Fruit fly (Drosophila melanogaster) whole organism, wandering third instar larva: ENCODE measurements around the gene CG46427.
A peak's percentile ranks its signal among the peaks of the same experiment; 100 is the strongest.

Experiments used
- Abd-B ChIP-seq: fragments of >200 bp; optimal IDR thresholded peaks from 2 replicates; lab custom pipeline; 2017; ENCODE audit warnings: missing biosample characterization, missing genetic modification characterization
- CG32264 ChIP-seq: fragments of 200-800 bp; sonication (Bioruptor generic); optimal IDR thresholded peaks from 2 replicates; lab custom pipeline; 2016; ENCODE audit warnings: missing biosample characterization, missing genetic modification characterization
- CG9705 ChIP-seq: fragments of 200-800 bp; sonication (Bioruptor generic); optimal IDR thresholded peaks from 2 replicates; lab custom pipeline; 2018; ENCODE audit warnings: missing biosample characterization, mild to moderate bottlenecking, missing genetic modification characterization
- CrebA ChIP-seq: fragments of 200-800 bp; sonication (Bioruptor generic); optimal IDR thresholded peaks from 2 replicates; lab custom pipeline; 2016; ENCODE audit warnings: missing biosample characterization, mild to moderate bottlenecking, missing genetic modification characterization, borderline replicate concordance
- Dfd ChIP-seq: fragments of >200 bp; optimal IDR thresholded peaks from 2 replicates; lab custom pipeline; 2017; ENCODE audit warnings: missing biosample characterization, missing genetic modification characterization
- Dif ChIP-seq: fragments of 200-275, 200-300 bp; sonication (Bioruptor generic); optimal IDR thresholded peaks from 2 replicates; lab custom pipeline; 2018; ENCODE audit warnings: missing biosample characterization, missing genetic modification characterization; ENCODE audit not compliant: partially characterized antibody
- GATAd ChIP-seq: sonication (Bioruptor generic); optimal IDR thresholded peaks from 2 replicates; lab custom pipeline; 2016; ENCODE audit warnings: missing biosample characterization, missing genetic modification characterization
- HLH106 ChIP-seq: fragments of 200-800 bp; optimal IDR thresholded peaks from 3 replicates; lab custom pipeline; 2019; ENCODE audit warnings: missing biosample characterization, mild to moderate bottlenecking, missing genetic modification characterization, moderate library complexity
- Hnf4 ChIP-seq: fragments of 200-800 bp; sonication (Bioruptor generic); optimal IDR thresholded peaks from 2 replicates; lab custom pipeline; 2016; ENCODE audit warnings: missing biosample characterization, mild to moderate bottlenecking, missing genetic modification characterization
- Hr78 ChIP-seq: fragments of >200 bp; optimal IDR thresholded peaks from 2 replicates; lab custom pipeline; 2017; ENCODE audit warnings: missing biosample characterization, missing genetic modification characterization
- Hr83 ChIP-seq: fragments of 200-300 bp; sonication (Bioruptor generic); optimal IDR thresholded peaks from 2 replicates; lab custom pipeline; 2016; ENCODE audit warnings: missing biosample characterization, mild to moderate bottlenecking, missing genetic modification characterization, moderate library complexity; ENCODE audit not compliant: poor library complexity, severe bottlenecking
- Jra ChIP-seq: sonication (Bioruptor generic); optimal IDR thresholded peaks from 2 replicates; lab custom pipeline; 2016; ENCODE audit warnings: missing biosample characterization, missing genetic modification characterization
- Mio ChIP-seq: sonication (Bioruptor generic); optimal IDR thresholded peaks from 2 replicates; lab custom pipeline; 2016; ENCODE audit warnings: missing biosample characterization, missing genetic modification characterization
- Myc ChIP-seq: fragments of >200 bp; optimal IDR thresholded peaks from 2 replicates; lab custom pipeline; 2017
- N ChIP-seq: fragments of >200 bp; optimal IDR thresholded peaks from 2 replicates; lab custom pipeline; 2018; ENCODE audit warnings: missing biosample characterization, missing external identifiers, missing genetic modification characterization
- OdsH ChIP-seq: fragments of 200-800 bp; sonication (Bioruptor generic); optimal IDR thresholded peaks from 2 replicates; lab custom pipeline; 2016; ENCODE audit warnings: missing biosample characterization, mild to moderate bottlenecking, missing genetic modification characterization
- Rel ChIP-seq, 2 experiments: fragments of 200-800 bp; sonication (Bioruptor generic) in 1 of 2; optimal IDR thresholded peaks; 2 replicates in 1 of 2; 3 replicates in 1 of 2; lab custom pipeline; 2016 to 2019; ENCODE audit warnings: mild to moderate bottlenecking in 2 of 2, missing biosample characterization in 2 of 2, missing genetic modification characterization in 2 of 2, moderate library complexity in 1 of 2
- Sp1 ChIP-seq: fragments of 200-800 bp; sonication (Bioruptor generic); optimal IDR thresholded peaks from 3 replicates; lab custom pipeline; 2019; ENCODE audit warnings: missing biosample characterization, mild to moderate bottlenecking, missing genetic modification characterization, moderate library complexity
- Vsx2 ChIP-seq: fragments of 200-300, 225-300 bp; sonication (Bioruptor generic); optimal IDR thresholded peaks from 2 replicates; lab custom pipeline; 2018; ENCODE audit warnings: missing biosample characterization, missing genetic modification characterization; ENCODE audit not compliant: partially characterized antibody
- br ChIP-seq: fragments of 200-800 bp; sonication (Bioruptor generic); optimal IDR thresholded peaks from 2 replicates; lab custom pipeline; 2016; ENCODE audit warnings: missing biosample characterization, missing genetic modification characterization
- brk ChIP-seq: fragments of 200-800 bp; sonication (Bioruptor generic); optimal IDR thresholded peaks from 2 replicates; lab custom pipeline; 2016; ENCODE audit warnings: missing biosample characterization, mild to moderate bottlenecking, missing genetic modification characterization
- dl ChIP-seq, 2 experiments: fragments of 175-275, 200-275 bp in 1 of 2; fragments of 200-275 bp in 1 of 2; sonication (Bioruptor generic); optimal IDR thresholded peaks; lab custom pipeline; 2018; ENCODE audit warnings: mild to moderate bottlenecking in 2 of 2, missing biosample characterization in 2 of 2, missing genetic modification characterization in 2 of 2, moderate library complexity in 2 of 2; ENCODE audit not compliant: partially characterized antibody in 2 of 2, insufficient read depth in 1 of 2
- dmrt93B ChIP-seq: fragments of 200-800 bp; sonication (Bioruptor generic); optimal IDR thresholded peaks from 2 replicates; lab custom pipeline; 2018; ENCODE audit warnings: missing biosample characterization, mild to moderate bottlenecking, missing genetic modification characterization
- dsf ChIP-seq: sonication (Bioruptor generic); optimal IDR thresholded peaks from 2 replicates; lab custom pipeline; 2016; ENCODE audit warnings: missing biosample characterization, missing genetic modification characterization, borderline replicate concordance
- ey ChIP-seq: fragments of 200-800 bp; sonication (Bioruptor generic); optimal IDR thresholded peaks from 2 replicates; lab custom pipeline; 2016; ENCODE audit warnings: missing biosample characterization, missing genetic modification characterization
- foxo ChIP-seq, 2 experiments: fragments of 200-800 bp; sonication (Bioruptor generic); optimal IDR thresholded peaks; 2 replicates in 1 of 2; 3 replicates in 1 of 2; lab custom pipeline; 2016 to 2017; ENCODE audit warnings: missing biosample characterization in 2 of 2, missing genetic modification characterization in 2 of 2
- fru ChIP-seq: fragments of 200-800 bp; sonication (Bioruptor generic); optimal IDR thresholded peaks from 3 replicates; lab custom pipeline; 2016; ENCODE audit warnings: missing biosample characterization, mild to moderate bottlenecking, missing genetic modification characterization
- h ChIP-seq: fragments of 200-800 bp; sonication (Bioruptor generic); optimal IDR thresholded peaks from 3 replicates; lab custom pipeline; 2016; ENCODE audit warnings: missing biosample characterization, mild to moderate bottlenecking, missing genetic modification characterization
- jim ChIP-seq: fragments of 175-275, 200-325 bp; sonication (Bioruptor generic); optimal IDR thresholded peaks from 2 replicates; lab custom pipeline; 2016; ENCODE audit warnings: missing biosample characterization, mild to moderate bottlenecking, missing genetic modification characterization
- lola ChIP-seq: fragments of >200 bp; optimal IDR thresholded peaks from 2 replicates; lab custom pipeline; 2017; ENCODE audit warnings: missing biosample characterization, missing genetic modification characterization
- pan ChIP-seq: fragments of >200 bp; optimal IDR thresholded peaks from 2 replicates; lab custom pipeline; 2017
- psq ChIP-seq: fragments of 200-800 bp; sonication (Bioruptor generic); optimal IDR thresholded peaks from 3 replicates; lab custom pipeline; 2017; ENCODE audit warnings: missing biosample characterization, mild to moderate bottlenecking, missing genetic modification characterization, moderate library complexity
- rgr ChIP-seq: fragments of 200-800 bp; sonication (Bioruptor generic); optimal IDR thresholded peaks from 3 replicates; lab custom pipeline; 2016; ENCODE audit warnings: missing biosample characterization, mild to moderate bottlenecking, missing genetic modification characterization
- sage ChIP-seq: fragments of 200-800 bp; sonication (Bioruptor generic); optimal IDR thresholded peaks from 2 replicates; lab custom pipeline; 2016; ENCODE audit warnings: missing biosample characterization, mild to moderate bottlenecking, missing genetic modification characterization
- sv ChIP-seq: fragments of 200-800 bp; sonication (Bioruptor generic); optimal IDR thresholded peaks from 3 replicates; lab custom pipeline; 2016; ENCODE audit warnings: missing biosample characterization, missing genetic modification characterization
- tai ChIP-seq: sonication (Bioruptor generic); optimal IDR thresholded peaks from 2 replicates; lab custom pipeline; 2016; ENCODE audit warnings: missing biosample characterization, missing genetic modification characterization
- usp ChIP-seq: fragments of >200 bp; optimal IDR thresholded peaks from 2 replicates; lab custom pipeline; 2017; ENCODE audit warnings: missing biosample characterization, missing genetic modification characterization
- woc ChIP-seq: sonication (Bioruptor generic); optimal IDR thresholded peaks from 2 replicates; lab custom pipeline; 2016; ENCODE audit warnings: missing biosample characterization, mild to moderate bottlenecking, missing genetic modification characterization

CG46427 gene

dm6 chr3R:12431030-12431489 lies 7.9 kb downstream of the CG46427 start, which contains the start of gene Prosalpha2:
Prosalpha2 (plus strand) TSS chr3R:12431321.
- TF ChIP-seq Myc (lab: Kevin White, UChicago) (peak; percentile 38), CrebA (GFP tag; lab: Kevin White, UChicago) (no peak), Dfd (no peak), psq (GFP tag; lab: Kevin White, UChicago) (peak; percentile 12), Rel (GFP tag; optimal IDR thresholded peaks at IDR 0.05; lab: Kevin White, UChicago) (no peak), Rel (tag; optimal IDR thresholded peaks at IDR 0.05; lab: Kevin White, UChicago) (peak; percentile 99), dsf (GFP tag; lab: Kevin White, UChicago) (no peak), tai (GFP tag; lab: Kevin White, UChicago) (no peak), lola (GFP tag; lab: Kevin White, UChicago) (no peak), Jra (no peak), CG9705 (no peak), Hr83 (GFP tag; lab: Kevin White, UChicago) (no peak), ey (GFP tag; lab: Kevin White, UChicago) (peak; percentile 28), dl (GFP tag; optimal IDR thresholded peaks at IDR 0.05; lab: Kevin White, UChicago; ENCODE audit: insufficient read depth in 1 of 2, partially characterized antibody in 2 of 2) (no peak), usp (GFP tag; lab: Kevin White, UChicago) (no peak), sv (no peak), fru (GFP tag; lab: Kevin White, UChicago) (no peak), Vsx2 (no peak), woc (GFP tag; lab: Kevin White, UChicago) (no peak), sage (no peak), GATAd (no peak), OdsH (no peak), foxo (GFP tag; optimal IDR thresholded peaks at IDR 0.05; lab: Kevin White, UChicago) (peak in 1 of 2 experiments; percentile 48), CG32264 (GFP tag; lab: Kevin White, UChicago) (no peak), Hnf4 (no peak), pan (lab: Kevin White, UChicago) (no peak), HLH106 (tag; lab: Kevin White, UChicago) (peak; percentile 11), Abd-B (no peak), dmrt93B (no peak), brk (GFP tag; lab: Kevin White, UChicago) (no peak), Dif (GFP tag; lab: Kevin White, UChicago) (no peak), N (GFP tag; lab: Kevin White, UChicago) (no peak), Mio (no peak), Hr78 (no peak), br (GFP tag; lab: Kevin White, UChicago) (no peak), h (GFP tag; lab: Kevin White, UChicago) (no peak), Sp1 (GFP tag; lab: Kevin White, UChicago) (peak; percentile 9), jim (no peak), rgr (GFP tag; lab: Kevin White, UChicago) (peak; percentile 29)

- TF ChIP-seq HLH106 (tag; lab: Kevin White, UChicago) = no peak
- no peak for TF ChIP-seq Rel (GFP tag; optimal IDR thresholded peaks at IDR 0.05; lab: Kevin White, UChicago)
- peak; percentile 66 for TF ChIP-seq Rel (tag; optimal IDR thresholded peaks at IDR 0.05; lab: Kevin White, UChicago)
Observed at dm6 chr3R:12429120-12429610, 9.8 kb downstream of the CG46427 start, which contains the start of the genes CG5641 and CG5245. CG5641 (minus strand) TSS chr3R:12429282. CG5245 (plus strand) TSS chr3R:12429560.

dm6 chr3R:12426310-12426653 lies 12.7 kb downstream of the CG46427 start, which contains the start of gene NANS:
NANS (plus strand) TSS chr3R:12426578.
- TF ChIP-seq sv (no peak), CG32264 (GFP tag; lab: Kevin White, UChicago) (no peak), Hr83 (GFP tag; lab: Kevin White, UChicago) (no peak), Hr78 (no peak), pan (lab: Kevin White, UChicago) (no peak), Myc (lab: Kevin White, UChicago) (no peak), Dfd (no peak), brk (GFP tag; lab: Kevin White, UChicago) (no peak), CG9705 (no peak), dsf (GFP tag; lab: Kevin White, UChicago) (no peak), woc (GFP tag; lab: Kevin White, UChicago) (no peak), sage (no peak)
